Fruit fly (Drosophila melanogaster): Measurements from ENCODE around the gene dnt.
A peak's percentile ranks its signal among the peaks of the same experiment; 100 is the strongest.

The dnt gene

dm6 chr2L:19358017-19358471 lies 5.0 kb downstream of the dnt start:
- TF ChIP-seq eg (GFP tag; IDR thresholded peaks at IDR 0.05): peak; percentile 97
- TF ChIP-seq CG6792 (GFP tag; optimal IDR thresholded peaks at IDR 0.05): peak; percentile 87
- peak; percentile 95 for TF ChIP-seq net (GFP tag; optimal IDR thresholded peaks at IDR 0.05)
- TF ChIP-seq CG1621 (tag; optimal IDR thresholded peaks at IDR 0.05): peak; percentile 91
- TF ChIP-seq salr (GFP tag; optimal IDR thresholded peaks at IDR 0.05): peak; percentile 84 to 88
- peak; percentile 92 for TF ChIP-seq dac (GFP tag; optimal IDR thresholded peaks at IDR 0.05)
- peak; percentile 96 for TF ChIP-seq CG8119 (GFP tag; IDR thresholded peaks at IDR 0.05)
- TF ChIP-seq spab (GFP tag; optimal IDR thresholded peaks at IDR 0.05): peak; percentile 90
- peak; percentile 33 for TF ChIP-seq fd85E (GFP tag; optimal IDR thresholded peaks at IDR 0.05)
- TF ChIP-seq esn (GFP tag; optimal IDR thresholded peaks at IDR 0.05): peak; percentile 88
- peak; percentile 61 for TF ChIP-seq vri (GFP tag; optimal IDR thresholded peaks at IDR 0.05)
- peak; percentile 85 for TF ChIP-seq CG34406 (GFP tag; optimal IDR thresholded peaks at IDR 0.05)
- peak; percentile 89 for TF ChIP-seq CG6276 (GFP tag; optimal IDR thresholded peaks at IDR 0.05)
- peak; percentile 93 for TF ChIP-seq CG3919 (GFP tag; optimal IDR thresholded peaks at IDR 0.05)
- TF ChIP-seq CG10669 (GFP tag; optimal IDR thresholded peaks at IDR 0.05): peak; percentile 92
- TF ChIP-seq Ets96B (tag; optimal IDR thresholded peaks at IDR 0.05): peak; percentile 94
- TF ChIP-seq CG8319 (GFP tag; optimal IDR thresholded peaks at IDR 0.05): peak; percentile 75
- TF ChIP-seq Lpt (GFP tag; optimal IDR thresholded peaks at IDR 0.05): peak; percentile 90
- TF ChIP-seq acj6 (GFP tag; optimal IDR thresholded peaks at IDR 0.05): peak; percentile 92
- TF ChIP-seq cyc (GFP tag; optimal IDR thresholded peaks at IDR 0.05): peak; percentile 87
- peak; percentile 94 for TF ChIP-seq CG10631 (GFP tag; optimal IDR thresholded peaks at IDR 0.05)
- peak; percentile 88 for TF ChIP-seq Hr39 (GFP tag; optimal IDR thresholded peaks at IDR 0.05)
- peak; percentile 98 for TF ChIP-seq Hr4 (GFP tag; optimal IDR thresholded peaks at IDR 0.05)
- peak; percentile 85 for TF ChIP-seq CG11294 (GFP tag; IDR thresholded peaks at IDR 0.05)
- peak; percentile 81 for TF ChIP-seq CG6808 (GFP tag; optimal IDR thresholded peaks at IDR 0.05)
- TF ChIP-seq Blimp-1 (GFP tag; optimal IDR thresholded peaks at IDR 0.05): no peak
- TF ChIP-seq CG8632 (GFP tag; optimal IDR thresholded peaks at IDR 0.05): peak; percentile 88
- TF ChIP-seq Eip75B (GFP tag; optimal IDR thresholded peaks at IDR 0.05): peak; percentile 93
- TF ChIP-seq ss (GFP tag; optimal IDR thresholded peaks at IDR 0.05): peak; percentile 74 to 90
- TF ChIP-seq CG3032 (tag; optimal IDR thresholded peaks at IDR 0.05): peak; percentile 89
- TF ChIP-seq dsx (GFP tag; optimal IDR thresholded peaks at IDR 0.05; ENCODE audit: poor library complexity, severe bottlenecking): peak; percentile 87
- TF ChIP-seq svp (GFP tag): peak; percentile 92
- peak; percentile 86 for TF ChIP-seq CG7368 (GFP tag; optimal IDR thresholded peaks at IDR 0.05)
- TF ChIP-seq CG16779 (tag; optimal IDR thresholded peaks at IDR 0.05): peak; percentile 84
- TF ChIP-seq pdm3 (GFP tag; optimal IDR thresholded peaks at IDR 0.05): peak; percentile 95
- TF ChIP-seq CG6163 (GFP tag; IDR thresholded peaks at IDR 0.05): peak; percentile 97
- peak; percentile 80 for TF ChIP-seq Sox102F (GFP tag; optimal IDR thresholded peaks at IDR 0.05)
- TF ChIP-seq Ets21C (GFP tag; optimal IDR thresholded peaks at IDR 0.05): peak; percentile 62
- peak; percentile 74 for TF ChIP-seq Smox (GFP tag; optimal IDR thresholded peaks at IDR 0.05)
- peak; percentile 64 for TF ChIP-seq Hr38 (GFP tag; optimal IDR thresholded peaks at IDR 0.05)
- peak; percentile 88 for TF ChIP-seq CG11762 (GFP tag; optimal IDR thresholded peaks at IDR 0.05; ENCODE audit: insufficient read depth)
- TF ChIP-seq Sox14 (GFP tag; optimal IDR thresholded peaks at IDR 0.05): peak; percentile 95
- peak; percentile 96 for TF ChIP-seq CG15336 (GFP tag; IDR thresholded peaks at IDR 0.05)
- peak; percentile 78 for TF ChIP-seq CG11902 (GFP tag; optimal IDR thresholded peaks at IDR 0.05)
- TF ChIP-seq OdsH (GFP tag; optimal IDR thresholded peaks at IDR 0.05): peak; percentile 94
- peak; percentile 87 for TF ChIP-seq topi (GFP tag; optimal IDR thresholded peaks at IDR 0.05)
- TF ChIP-seq lz (GFP tag; optimal IDR thresholded peaks at IDR 0.05): peak; percentile 87
- peak; percentile 92 for TF ChIP-seq CG4318 (GFP tag; optimal IDR thresholded peaks at IDR 0.05)
- TF ChIP-seq CG6854 (GFP tag; optimal IDR thresholded peaks at IDR 0.05): peak; percentile 42
- TF ChIP-seq Sox15 (GFP tag; optimal IDR thresholded peaks at IDR 0.05): peak; percentile 77
- TF ChIP-seq achi (GFP tag; optimal IDR thresholded peaks at IDR 0.05): peak; percentile 92
- TF ChIP-seq Met (GFP tag; optimal IDR thresholded peaks at IDR 0.05): peak; percentile 88
